Worm (Caenorhabditis elegans) whole organism, young adult: ENCODE data around the gene msp-36.
A peak's percentile ranks its signal among the peaks of the same experiment; 100 is the strongest.

Experiments
- D2030.7 ChIP-seq: fragments of 200-800 bp; sonication (Bioruptor generic); IDR thresholded peaks from 2 replicates; pipeline ENCODE4 v1.3.6; 2022; ENCODE audit warnings: missing genetic modification reagents, missing genetic modification characterization, missing compliant biosample characterization
- F23B12.7 ChIP-seq: sonication (generic microtip); optimal IDR thresholded peaks from 2 replicates; lab custom pipeline; 2017; ENCODE audit warnings: missing genetic modification characterization, mild to moderate bottlenecking, missing compliant biosample characterization, antibody characterized with exemption, moderate library complexity; ENCODE audit not compliant: insufficient read depth
- F33H1.4 ChIP-seq: fragments of 200-800 bp; sonication (Bioruptor generic); IDR thresholded peaks from 2 replicates; pipeline ENCODE4 v1.3.6; 2022; ENCODE audit warnings: missing genetic modification reagents, missing genetic modification characterization, missing compliant biosample characterization
- F57C9.4 ChIP-seq: sonication (generic microtip); optimal IDR thresholded peaks from 2 replicates; lab custom pipeline; 2017; ENCODE audit warnings: mild to moderate bottlenecking, missing genetic modification characterization, missing compliant biosample characterization
- K12H6.12 ChIP-seq: fragments of 200-800 bp; sonication (Bioruptor generic); optimal IDR thresholded peaks from 2 replicates; lab custom pipeline; 2018; ENCODE audit warnings: mild to moderate bottlenecking, missing genetic modification characterization, missing compliant biosample characterization
- Y53G8AR.9 ChIP-seq: fragments of 200-800 bp; sonication (Bioruptor generic); conservative IDR thresholded peaks from 2 replicates; pipeline ENCODE4 v1.3.6; 2022; ENCODE audit warnings: missing genetic modification reagents, missing genetic modification characterization, missing compliant biosample characterization
- Y67H2A.10 ChIP-seq: fragments of 200-800 bp; sonication (Bioruptor generic); conservative IDR thresholded peaks from 2 replicates; pipeline ENCODE4 v1.3.6; 2022; ENCODE audit warnings: missing genetic modification reagents, missing genetic modification characterization, missing compliant biosample characterization
- Y95B8A.8 ChIP-seq: fragments of 200-800 bp; sonication (Bioruptor generic); IDR thresholded peaks from 2 replicates; pipeline ENCODE4 v1.3.6; 2022; ENCODE audit warnings: missing genetic modification reagents, missing genetic modification characterization, missing compliant biosample characterization
- ZK185.1 ChIP-seq: sonication (generic microtip); optimal IDR thresholded peaks from 2 replicates; lab custom pipeline; 2016; ENCODE audit warnings: mild to moderate bottlenecking, missing genetic modification characterization, missing compliant biosample characterization; ENCODE audit not compliant: poor library complexity, severe bottlenecking
- attf-3 ChIP-seq: fragments of 200-800 bp; sonication (Bioruptor generic); conservative IDR thresholded peaks from 2 replicates; pipeline ENCODE4 v1.3.6; 2022; ENCODE audit warnings: missing genetic modification reagents, missing genetic modification characterization, missing compliant biosample characterization
- attf-5 ChIP-seq: fragments of 200-800 bp; sonication (Bioruptor generic); optimal IDR thresholded peaks from 2 replicates; lab custom pipeline; 2018; ENCODE audit warnings: mild to moderate bottlenecking, missing genetic modification characterization, missing compliant biosample characterization
- ceh-100 ChIP-seq: fragments of 200-800 bp; sonication (Bioruptor generic); IDR thresholded peaks from 2 replicates; pipeline ENCODE4 v1.3.6; 2022; ENCODE audit warnings: missing genetic modification reagents, missing genetic modification characterization, missing compliant biosample characterization
- ceh-27 ChIP-seq: fragments of 200-800 bp; sonication (Bioruptor generic); optimal IDR thresholded peaks from 2 replicates; lab custom pipeline; 2018; ENCODE audit warnings: mild to moderate bottlenecking, missing genetic modification characterization, moderate library complexity, missing compliant biosample characterization
- ceh-40 ChIP-seq: fragments of 200-800 bp; sonication (Bioruptor generic); IDR thresholded peaks from 2 replicates; pipeline ENCODE4 v1.3.6; 2022; ENCODE audit warnings: missing genetic modification characterization, missing compliant biosample characterization
- ceh-91 ChIP-seq: fragments of 200-800 bp; sonication (Bioruptor generic); IDR thresholded peaks from 2 replicates; pipeline ENCODE4 v1.3.6; 2022; ENCODE audit warnings: missing genetic modification reagents, missing genetic modification characterization, missing compliant biosample characterization
- dpl-1 ChIP-seq: fragments of 150-350 bp; optimal IDR thresholded peaks from 2 replicates; lab custom pipeline; 2014; ENCODE audit warnings: missing biosample characterization, missing genetic modification reagents, missing genetic modification characterization
- efl-1 ChIP-seq: fragments of 150-350 bp; optimal IDR thresholded peaks from 2 replicates; lab custom pipeline; 2014; ENCODE audit warnings: missing biosample characterization, missing genetic modification reagents, missing genetic modification characterization
- egrh-3 ChIP-seq: fragments of 200-800 bp; sonication (Bioruptor generic); IDR thresholded peaks from 2 replicates; pipeline ENCODE4 v1.3.6; 2022; ENCODE audit warnings: missing genetic modification reagents, missing genetic modification characterization, missing compliant biosample characterization
- ekl-4 ChIP-seq: fragments of 200-800 bp; sonication (Bioruptor generic); IDR thresholded peaks from 2 replicates; pipeline ENCODE4 v1.3.6; 2022; ENCODE audit warnings: missing genetic modification reagents, missing genetic modification characterization, missing compliant biosample characterization
- him-1 ChIP-seq: sonication (generic microtip); optimal IDR thresholded peaks from 2 replicates; lab custom pipeline; 2016; ENCODE audit warnings: missing genotype, missing genetic modification reagents, missing genetic modification characterization, missing compliant biosample characterization
- hmg-1.2 ChIP-seq: fragments of 200-800 bp; sonication (Bioruptor generic); IDR thresholded peaks from 2 replicates; pipeline ENCODE4 v1.3.6; 2022; ENCODE audit warnings: missing genetic modification reagents, missing genetic modification characterization, missing compliant biosample characterization
- lin-40 ChIP-seq: sonication (generic microtip); optimal IDR thresholded peaks from 2 replicates; lab custom pipeline; 2016; ENCODE audit warnings: missing genetic modification characterization, mild to moderate bottlenecking, missing compliant biosample characterization, missing genotype, missing genetic modification reagents
- lin-54 ChIP-seq: fragments of 200-800 bp; sonication (Bioruptor generic); optimal IDR thresholded peaks from 2 replicates; lab custom pipeline; 2018; ENCODE audit warnings: mild to moderate bottlenecking, missing genetic modification characterization, missing compliant biosample characterization
- lsl-1 ChIP-seq: fragments of 200-800 bp; sonication (Bioruptor generic); optimal IDR thresholded peaks from 2 replicates; lab custom pipeline; 2018; ENCODE audit warnings: mild to moderate bottlenecking, missing genetic modification characterization, moderate library complexity, missing compliant biosample characterization
- madf-3 ChIP-seq: fragments of 200-800 bp; sonication (Bioruptor generic); IDR thresholded peaks from 2 replicates; pipeline ENCODE4 v1.3.6; 2022; ENCODE audit warnings: missing genetic modification reagents, missing genetic modification characterization, missing compliant biosample characterization
- madf-6 ChIP-seq: fragments of 200-800 bp; sonication (Bioruptor generic); IDR thresholded peaks from 2 replicates; pipeline ENCODE4 v1.3.6; 2022; ENCODE audit warnings: missing genetic modification reagents, missing genetic modification characterization, missing compliant biosample characterization
- madf-8 ChIP-seq: fragments of 200-800 bp; sonication (Bioruptor generic); conservative IDR thresholded peaks from 2 replicates; pipeline ENCODE4 v1.3.6; 2022; ENCODE audit warnings: missing genetic modification reagents, missing genetic modification characterization, missing compliant biosample characterization
- mcd-1 ChIP-seq: fragments of 200-800 bp; sonication (Bioruptor generic); IDR thresholded peaks from 2 replicates; pipeline ENCODE4 v1.3.6; 2022; ENCODE audit warnings: missing genetic modification reagents, missing genetic modification characterization, missing compliant biosample characterization
- nfya-1 ChIP-seq: sonication (generic microtip); optimal IDR thresholded peaks from 2 replicates; lab custom pipeline; 2017; ENCODE audit warnings: antibody characterized with exemption, missing compliant biosample characterization, missing genetic modification characterization, borderline replicate concordance; ENCODE audit not compliant: insufficient read depth
- nfyb-1 ChIP-seq: fragments of 200-800 bp; sonication (Bioruptor generic); IDR thresholded peaks from 2 replicates; pipeline ENCODE4 v1.3.6; 2022; ENCODE audit warnings: missing genetic modification reagents, missing genetic modification characterization, missing compliant biosample characterization
- nhr-80 ChIP-seq: sonication (generic microtip); optimal IDR thresholded peaks from 2 replicates; lab custom pipeline; 2016; ENCODE audit warnings: missing genetic modification characterization, missing compliant biosample characterization
- pbrm-1 ChIP-seq: fragments of 200-800 bp; sonication (Bioruptor generic); IDR thresholded peaks from 2 replicates; pipeline ENCODE4 v1.3.6; 2022; ENCODE audit warnings: missing genetic modification reagents, missing genetic modification characterization, missing compliant biosample characterization
- rcor-1 ChIP-seq: fragments of 200-800 bp; sonication (Bioruptor generic); IDR thresholded peaks from 2 replicates; pipeline ENCODE4 v1.3.6; 2022; ENCODE audit warnings: missing genetic modification reagents, missing genetic modification characterization, missing compliant biosample characterization
- repo-1 ChIP-seq: sonication (generic microtip); optimal IDR thresholded peaks from 2 replicates; lab custom pipeline; 2017; ENCODE audit warnings: mild to moderate bottlenecking, missing genetic modification characterization, missing compliant biosample characterization
- snpc-1.1 ChIP-seq: sonication (generic microtip); optimal IDR thresholded peaks from 2 replicates; lab custom pipeline; 2017; ENCODE audit warnings: missing genetic modification characterization, mild to moderate bottlenecking, missing compliant biosample characterization, antibody characterized with exemption, moderate library complexity, missing genotype, missing genetic modification reagents; ENCODE audit not compliant: insufficient read depth
- snpc-4 ChIP-seq, 5 experiments: fragments of 150-350 bp in 1 of 5; sonication (generic microtip) in 4 of 5; optimal IDR thresholded peaks; 2 replicates each; lab custom pipeline; 2014 to 2018; ENCODE audit warnings: missing genetic modification characterization in 5 of 5, missing biosample characterization in 3 of 5, antibody characterized with exemption in 2 of 5, mild to moderate bottlenecking in 2 of 5, missing compliant biosample characterization in 2 of 5, missing genotype in 2 of 5, moderate library complexity in 2 of 5, missing genetic modification reagents in 1 of 5
- xnd-1 ChIP-seq: sonication (generic microtip); optimal IDR thresholded peaks from 2 replicates; lab custom pipeline; 2016; ENCODE audit warnings: missing genotype, missing genetic modification reagents, missing genetic modification characterization, missing compliant biosample characterization

The msp-36 gene

ce11 chrIV:10128906-10129386 is 33.7 kb downstream of the msp-36 start, which contains the start of the genes gtbp-1 and K08F4.3:
Gene gtbp-1 (minus strand): TSS chrIV:10128956.
Gene K08F4.3 (plus strand): TSS chrIV:10129257.
- TF ChIP-seq him-1 (tag; lab: Kevin White, UChicago) (peak; percentile 33), repo-1 (tag; lab: Kevin White, UChicago) (no peak), Y95B8A.8 (GFP tag; lab: Robert Waterston, UW) (0 out of 2 replicates have a peak, but pooled peaks have one; percentile 13), xnd-1 (tag; lab: Kevin White, UChicago) (peak; percentile 8), pbrm-1 (GFP tag; lab: Robert Waterston, UW) (peak; percentile 50; the same call in 1 of the 2 replicates), F57C9.4 (no peak), ceh-40 (GFP tag; lab: Robert Waterston, UW) (no peak), snpc-4 (GFP tag; optimal IDR thresholded peaks at IDR 0.05; lab: Kevin White, UChicago) (peak; percentile 21), snpc-4 (tag; optimal IDR thresholded peaks at IDR 0.05; lab: Kevin White, UChicago) (peak in 3 of 4 experiments; percentile 41 to 73 (median 51)), madf-8 (GFP tag; lab: Robert Waterston, UW) (peak; percentile 56), madf-6 (GFP tag; lab: Robert Waterston, UW) (peak; percentile 81), lin-54 (peak; percentile 94), efl-1 (GFP tag; lab: Kevin White, UChicago) (peak; percentile 85), ekl-4 (GFP tag; lab: Robert Waterston, UW) (peak; percentile 46; the same call in 1 of the 2 replicates), ZK185.1 (tag; lab: Kevin White, UChicago) (peak; percentile 27), lin-40 (tag; lab: Kevin White, UChicago) (no peak), F23B12.7 (tag; lab: Kevin White, UChicago) (peak; percentile 50), madf-3 (GFP tag; lab: Robert Waterston, UW) (no peak), lsl-1 (GFP tag; lab: Kevin White, UChicago) (peak; percentile 59), attf-5 (peak; percentile 76), nhr-80 (tag; lab: Kevin White, UChicago) (peak; percentile 19), snpc-1.1 (tag; lab: Kevin White, UChicago) (peak; percentile 10), mcd-1 (GFP tag; lab: Robert Waterston, UW) (peak; percentile 72), nfya-1 (tag; lab: Kevin White, UChicago) (no peak), F33H1.4 (GFP tag; lab: Robert Waterston, UW) (peak; percentile 91), Y67H2A.10 (GFP tag; lab: Robert Waterston, UW) (no peak), dpl-1 (peak; percentile 69), K12H6.12 (tag; lab: Kevin White, UChicago) (peak; percentile 23), D2030.7 (GFP tag; lab: Robert Waterston, UW) (peak; percentile 65), ceh-27 (GFP tag; lab: Kevin White, UChicago) (peak; percentile 34), ceh-91 (GFP tag; lab: Robert Waterston, UW) (peak; percentile 72), egrh-3 (no peak), nfyb-1 (GFP tag; lab: Robert Waterston, UW) (0 out of 2 replicates have a peak, but pooled peaks have one; percentile 44), ceh-100 (0 out of 2 replicates have a peak, but pooled peaks have one; percentile 52), attf-3 (GFP tag; lab: Robert Waterston, UW) (peak; percentile 47), Y53G8AR.9 (GFP tag; lab: Robert Waterston, UW) (no peak), hmg-1.2 (peak; percentile 80), rcor-1 (peak; percentile 41; the same call in 1 of the 2 replicates)
